Worm (Caenorhabditis elegans) whole organism, young adult: ENCODE results near the gene kxd-1.

Experiments used
- mxl-1 ChIP-seq: sonication (generic microtip); optimal IDR thresholded peaks from 2 replicates; lab custom pipeline; 2016; ENCODE audit warnings: missing genetic modification characterization, missing compliant biosample characterization
- nhr-27 ChIP-seq: fragments of 200-800 bp; sonication (Bioruptor generic); optimal IDR thresholded peaks from 2 replicates; lab custom pipeline; 2018; ENCODE audit warnings: mild to moderate bottlenecking, missing genetic modification characterization, moderate library complexity, missing compliant biosample characterization
- ztf-26 ChIP-seq: sonication (generic microtip); optimal IDR thresholded peaks from 2 replicates; lab custom pipeline; 2017; ENCODE audit warnings: missing genetic modification characterization, missing compliant biosample characterization

DNA sequence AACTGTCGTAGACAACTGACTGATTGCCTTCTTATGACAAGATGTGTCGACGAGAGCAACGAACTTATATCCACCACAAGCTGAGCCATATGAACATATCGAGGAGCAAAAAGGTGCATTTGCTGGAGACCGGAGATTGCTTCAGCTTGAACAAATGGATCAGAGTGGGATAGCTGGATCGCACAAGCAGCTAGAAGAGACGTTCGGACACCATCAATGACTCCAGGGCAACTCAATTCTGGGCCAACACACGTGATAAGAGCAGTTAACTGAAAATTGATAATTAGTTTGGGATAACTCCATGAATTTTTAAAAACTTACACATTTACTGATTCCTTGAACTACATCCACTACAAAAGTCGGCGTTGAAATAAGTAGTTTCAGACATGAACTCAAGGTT is 12.3 kb upstream of the kxd-1 start:
- TF ChIP-seq nhr-27 (tag; lab: Kevin White, UChicago) = no peak
- no peak for TF ChIP-seq mxl-1 (tag; lab: Kevin White, UChicago)
- no peak for TF ChIP-seq ztf-26 (tag; lab: Kevin White, UChicago)
